Worm (Caenorhabditis elegans) whole organism, early embryonic: Measurements from ENCODE around the gene D1014.7.

Experiments
- B0310.2 ChIP-seq: sonication (generic microtip); optimal IDR thresholded peaks from 2 replicates; lab custom pipeline; 2016; ENCODE audit warnings: mild to moderate bottlenecking, missing genetic modification characterization, missing compliant biosample characterization
- aly-1 ChIP-seq: sonication (generic microtip); optimal IDR thresholded peaks from 2 replicates; lab custom pipeline; 2016; ENCODE audit warnings: missing genetic modification characterization, missing compliant biosample characterization
- ama-1 ChIP-seq: fragments of 150-350 bp; optimal IDR thresholded peaks from 2 replicates; lab custom pipeline; 2014
- ceh-36 ChIP-seq: sonication (generic microtip); optimal IDR thresholded peaks from 2 replicates; lab custom pipeline; 2016; ENCODE audit warnings: missing genetic modification characterization, inconsistent platforms, missing compliant biosample characterization
- flt-1 ChIP-seq: fragments of 200-800 bp; sonication (Bioruptor generic); IDR thresholded peaks from 2 replicates; pipeline ENCODE4 v1.3.6; 2022; ENCODE audit warnings: missing genetic modification characterization, missing compliant biosample characterization
- hmg-4 ChIP-seq: fragments of 200-800 bp; sonication (Bioruptor generic); optimal IDR thresholded peaks from 2 replicates; lab custom pipeline; 2018; ENCODE audit warnings: mild to moderate bottlenecking, missing genetic modification characterization, missing compliant biosample characterization
- hnd-1 ChIP-seq: sonication (generic microtip); optimal IDR thresholded peaks from 2 replicates; lab custom pipeline; 2016; ENCODE audit warnings: missing genetic modification characterization, missing compliant biosample characterization
- scrt-1 ChIP-seq: fragments of 200-800 bp; sonication (Bioruptor generic); IDR thresholded peaks from 2 replicates; pipeline ENCODE4 v1.3.6; 2022; ENCODE audit warnings: missing genetic modification characterization, missing compliant biosample characterization
- tbx-11 ChIP-seq: fragments of 200-800 bp; sonication (Bioruptor generic); IDR thresholded peaks from 2 replicates; pipeline ENCODE4 v1.3.6; 2022; ENCODE audit warnings: missing genetic modification characterization, missing compliant biosample characterization

- no peak for TF ChIP-seq B0310.2 (tag; lab: Kevin White, UChicago)
- no peak for TF ChIP-seq hnd-1 (tag; lab: Kevin White, UChicago)
- no peak for TF ChIP-seq aly-1
- no peak for TF ChIP-seq ama-1 (lab: Kevin White, UChicago)
- TF ChIP-seq scrt-1 (GFP tag; lab: Robert Waterston, UW), result no peak
- no peak for TF ChIP-seq hmg-4 (GFP tag; lab: Kevin White, UChicago)
- no peak for TF ChIP-seq flt-1
- no peak for TF ChIP-seq tbx-11
- TF ChIP-seq ceh-36 (tag; lab: Kevin White, UChicago), result no peak
Measured at ce11 chrV:8099306-8099705, 18.8 kb upstream of the D1014.7 start, which contains the start of gene sdz-23.
